Fruit fly (Drosophila melanogaster): Measurements from ENCODE around the gene gny.

Gene gny

DNA sequence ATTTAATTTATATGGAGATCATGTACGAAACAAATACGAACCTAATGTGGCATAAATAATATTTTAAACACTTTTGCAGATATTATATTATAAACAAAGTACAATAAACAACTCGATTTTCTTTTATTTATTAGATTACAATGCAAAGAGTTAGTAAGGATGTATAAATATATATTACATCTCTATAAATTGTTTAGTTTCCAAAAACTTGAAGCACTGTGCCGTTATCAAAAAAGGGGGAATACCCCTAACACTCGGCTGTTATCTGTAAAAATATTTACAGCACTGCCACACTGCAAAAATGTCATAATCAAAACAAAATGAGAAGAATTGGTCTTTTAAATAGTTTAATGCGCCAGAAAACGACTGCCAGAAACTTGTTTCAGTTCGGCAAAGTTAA is 48.6 kb downstream of the gny start, which contains the start of gene CG5188 (continued):
- TF ChIP-seq ken (GFP tag; IDR thresholded peaks at IDR 0.05) (peak; percentile 27; the same call in 1 of the 3 replicates), CG12942 (GFP tag; optimal IDR thresholded peaks at IDR 0.05) (no peak), stwl (tag; optimal IDR thresholded peaks at IDR 0.05) (peak; percentile 90), Gsc (GFP tag; IDR thresholded peaks at IDR 0.05) (no peak), CG18599 (GFP tag; optimal IDR thresholded peaks at IDR 0.05) (no peak), fru (optimal IDR thresholded peaks at IDR 0.05) (no peak), bab2 (GFP tag; optimal IDR thresholded peaks at IDR 0.05) (no peak), CG30431 (GFP tag; optimal IDR thresholded peaks at IDR 0.05) (no peak), CG7963 (GFP tag; IDR thresholded peaks at IDR 0.05; ENCODE audit: partially characterized antibody) (no peak), Med (GFP tag) (peak; percentile 65), CG12219 (GFP tag; optimal IDR thresholded peaks at IDR 0.05) (no peak), TFAM (GFP tag; optimal IDR thresholded peaks at IDR 0.05) (no peak), CG34376 (GFP tag; optimal IDR thresholded peaks at IDR 0.05) (peak; percentile 42), E2f2 (GFP tag; IDR thresholded peaks at IDR 0.05) (peak; percentile 36; the same call in 1 of the 2 replicates), Lim3 (GFP tag; IDR thresholded peaks at IDR 0.05) (no peak), CHES-1-like (GFP tag; optimal IDR thresholded peaks at IDR 0.05) (peak; percentile 20), lilli (GFP tag; optimal IDR thresholded peaks at IDR 0.05) (peak; percentile 48), Stat92E (GFP tag; optimal IDR thresholded peaks at IDR 0.05) (no peak), stc (GFP tag; IDR thresholded peaks at IDR 0.05) (peak; percentile 62; the same call in 1 of the 2 replicates), lov (optimal IDR thresholded peaks at IDR 0.05) (no peak), lov (GFP tag; IDR thresholded peaks at IDR 0.05) (no peak), sug (tag; optimal IDR thresholded peaks at IDR 0.05) (peak; percentile 35), danr (GFP tag; IDR thresholded peaks at IDR 0.05) (no peak), CG3065 (GFP tag; optimal IDR thresholded peaks at IDR 0.05) (no peak), CG13775 (GFP tag; optimal IDR thresholded peaks at IDR 0.05) (peak; percentile 29), tin (GFP tag; optimal IDR thresholded peaks at IDR 0.05) (peak; percentile 56), D (optimal IDR thresholded peaks at IDR 0.05) (no peak), D (GFP tag; optimal IDR thresholded peaks at IDR 0.05) (no peak), Atf-2 (GFP tag; optimal IDR thresholded peaks at IDR 0.05) (no peak), ranshi (GFP tag; IDR thresholded peaks at IDR 0.05) (peak; percentile 59; the same call in 1 of the 2 replicates), z (GFP tag; IDR thresholded peaks at IDR 0.05) (no peak), CG7928 (GFP tag; optimal IDR thresholded peaks at IDR 0.05) (no peak), vvl (GFP tag; IDR thresholded peaks at IDR 0.05) (peak; percentile 79), Usf (GFP tag; optimal IDR thresholded peaks at IDR 0.05) (no peak), CG9876 (GFP tag; optimal IDR thresholded peaks at IDR 0.05) (no peak), Bdp1 (GFP tag; optimal IDR thresholded peaks at IDR 0.05) (no peak), CG2116 (GFP tag; optimal IDR thresholded peaks at IDR 0.05) (peak; percentile 23), br (optimal IDR thresholded peaks at IDR 0.05) (no peak), nom (GFP tag; optimal IDR thresholded peaks at IDR 0.05) (peak; percentile 49), btn (GFP tag; optimal IDR thresholded peaks at IDR 0.05) (no peak), HmgD (GFP tag; optimal IDR thresholded peaks at IDR 0.05) (no peak), cwo (GFP tag; optimal IDR thresholded peaks at IDR 0.05) (peak; percentile 27), emc (GFP tag; optimal IDR thresholded peaks at IDR 0.05) (no peak), CG1603 (tag; optimal IDR thresholded peaks at IDR 0.05) (peak; percentile 28), Gug (GFP tag; IDR thresholded peaks at IDR 0.05) (no peak), CG8944 (GFP tag; optimal IDR thresholded peaks at IDR 0.05) (no peak), Sox100B (GFP tag; optimal IDR thresholded peaks at IDR 0.05) (peak; percentile 53), seq (GFP tag; IDR thresholded peaks at IDR 0.05) (no peak), CG31365 (tag; optimal IDR thresholded peaks at IDR 0.05) (no peak), CG10431 (GFP tag; optimal IDR thresholded peaks at IDR 0.05) (peak; percentile 2), zfh2 (GFP tag; optimal IDR thresholded peaks at IDR 0.05) (no peak), Hmx (GFP tag; optimal IDR thresholded peaks at IDR 0.05) (no peak), vnd (GFP tag; IDR thresholded peaks at IDR 0.05; ENCODE audit: partially characterized antibody) (no peak)
